Fruit fly (Drosophila melanogaster) whole organism, prepupa: Measurements from ENCODE around the gene mtDNA-helicase.
A peak's percentile ranks its signal among the peaks of the same experiment; 100 is the strongest.

Source experiments
- CG11294 ChIP-seq: fragments of 200-800 bp; sonication (Bioruptor generic); IDR thresholded peaks from 2 replicates; pipeline ENCODE4 v1.3.6; 2022; ENCODE audit warnings: missing biosample characterization, missing genetic modification characterization
- CG11762 ChIP-seq: fragments of 200-800 bp; sonication (Bioruptor generic); optimal IDR thresholded peaks from 3 replicates; lab custom pipeline; 2016; ENCODE audit warnings: missing biosample characterization, missing genetic modification characterization; ENCODE audit not compliant: insufficient read depth
- CG15336 ChIP-seq: fragments of 200-800 bp; sonication (Bioruptor generic); IDR thresholded peaks from 2 replicates; pipeline ENCODE4 v1.3.6; 2022; ENCODE audit warnings: missing biosample characterization, missing genetic modification characterization
- CG1621 ChIP-seq: fragments of 200-800 bp; sonication (Bioruptor generic); optimal IDR thresholded peaks from 3 replicates; lab custom pipeline; 2018; ENCODE audit warnings: missing biosample characterization, mild to moderate bottlenecking, missing genetic modification characterization
- CG3032 ChIP-seq: fragments of 200-800 bp; optimal IDR thresholded peaks from 2 replicates; lab custom pipeline; 2019; ENCODE audit warnings: missing biosample characterization, mild to moderate bottlenecking, missing genetic modification characterization, moderate library complexity
- CG31627 ChIP-seq: fragments of 200-800 bp; sonication (Bioruptor generic); optimal IDR thresholded peaks from 3 replicates; lab custom pipeline; 2016; ENCODE audit warnings: missing biosample characterization, missing genetic modification characterization
- CG3919 ChIP-seq: fragments of 200-800 bp; sonication (Bioruptor generic); optimal IDR thresholded peaks from 3 replicates; lab custom pipeline; 2016; ENCODE audit warnings: missing biosample characterization, missing genetic modification characterization
- CG4318 ChIP-seq: fragments of 200-800 bp; sonication (Bioruptor generic); optimal IDR thresholded peaks from 3 replicates; lab custom pipeline; 2017; ENCODE audit warnings: missing biosample characterization, mild to moderate bottlenecking, missing genetic modification characterization
- CG6163 ChIP-seq: fragments of 200-800 bp; sonication (Bioruptor generic); IDR thresholded peaks from 3 replicates; pipeline ENCODE4 v1.3.6; 2022; ENCODE audit warnings: missing biosample characterization, missing genetic modification characterization
- CG6808 ChIP-seq: fragments of 200-800 bp; sonication (Bioruptor generic); optimal IDR thresholded peaks from 3 replicates; lab custom pipeline; 2017; ENCODE audit warnings: missing biosample characterization, missing genetic modification characterization, mild to moderate bottlenecking, moderate library complexity, missing genetic modification reagents
- CG6854 ChIP-seq: fragments of 200-800 bp; sonication (Bioruptor generic); optimal IDR thresholded peaks from 2 replicates; lab custom pipeline; 2017; ENCODE audit warnings: missing biosample characterization, mild to moderate bottlenecking, missing genetic modification characterization
- CG7368 ChIP-seq: fragments of 200-800 bp; sonication (Bioruptor generic); optimal IDR thresholded peaks from 3 replicates; lab custom pipeline; 2016; ENCODE audit warnings: missing biosample characterization, missing genetic modification characterization
- CG8119 ChIP-seq: fragments of 200-800 bp; sonication (Bioruptor generic); IDR thresholded peaks from 3 replicates; pipeline ENCODE4 v1.3.6; 2022; ENCODE audit warnings: missing biosample characterization, missing genetic modification characterization
- CG8319 ChIP-seq: fragments of 200-800 bp; sonication (Bioruptor generic); optimal IDR thresholded peaks from 3 replicates; lab custom pipeline; 2016; ENCODE audit warnings: missing biosample characterization, missing genetic modification characterization
- Eip75B ChIP-seq: fragments of 200-800 bp; sonication (Bioruptor generic); optimal IDR thresholded peaks from 3 replicates; lab custom pipeline; 2016; ENCODE audit warnings: missing biosample characterization, missing genetic modification characterization
- Ets21C ChIP-seq: fragments of 200-800 bp; sonication (Bioruptor generic); optimal IDR thresholded peaks from 3 replicates; lab custom pipeline; 2016; ENCODE audit warnings: missing biosample characterization, missing genetic modification characterization
- Ets96B ChIP-seq: fragments of 200-800 bp; optimal IDR thresholded peaks from 2 replicates; lab custom pipeline; 2019; ENCODE audit warnings: missing biosample characterization, mild to moderate bottlenecking, missing genetic modification characterization, moderate library complexity
- Hr4 ChIP-seq: fragments of 200-800 bp; sonication (Bioruptor generic); optimal IDR thresholded peaks from 3 replicates; lab custom pipeline; 2016; ENCODE audit warnings: missing biosample characterization, missing genetic modification characterization
- Met ChIP-seq: fragments of 200-800 bp; sonication (Bioruptor generic); optimal IDR thresholded peaks from 3 replicates; lab custom pipeline; 2016; ENCODE audit warnings: missing biosample characterization, missing genetic modification characterization
- OdsH ChIP-seq: fragments of 200-800 bp; sonication (Bioruptor generic); optimal IDR thresholded peaks from 3 replicates; lab custom pipeline; 2016; ENCODE audit warnings: missing biosample characterization, missing genetic modification characterization
- Sox102F ChIP-seq: fragments of 200-800 bp; sonication (Bioruptor generic); optimal IDR thresholded peaks from 2 replicates; lab custom pipeline; 2016; ENCODE audit warnings: missing biosample characterization, mild to moderate bottlenecking, missing genetic modification characterization
- Sox14 ChIP-seq: fragments of 200-800 bp; sonication (Bioruptor generic); optimal IDR thresholded peaks from 3 replicates; lab custom pipeline; 2016; ENCODE audit warnings: missing biosample characterization, missing genetic modification characterization
- Sox15 ChIP-seq: fragments of 200-800 bp; sonication (Bioruptor generic); optimal IDR thresholded peaks from 3 replicates; lab custom pipeline; 2016; ENCODE audit warnings: missing biosample characterization, missing genetic modification characterization
- achi ChIP-seq: fragments of 200-800 bp; sonication (Bioruptor generic); optimal IDR thresholded peaks from 3 replicates; lab custom pipeline; 2016; ENCODE audit warnings: missing biosample characterization, missing genetic modification characterization
- dsx ChIP-seq: fragments of 200-800 bp; optimal IDR thresholded peaks from 3 replicates; lab custom pipeline; 2019; ENCODE audit warnings: missing biosample characterization, mild to moderate bottlenecking, missing genetic modification characterization, moderate library complexity; ENCODE audit not compliant: poor library complexity, severe bottlenecking
- esn ChIP-seq: fragments of 200-800 bp; sonication (Bioruptor generic); optimal IDR thresholded peaks from 2 replicates; lab custom pipeline; 2016; ENCODE audit warnings: missing biosample characterization, mild to moderate bottlenecking, missing genetic modification characterization, moderate library complexity
- fd59A ChIP-seq: fragments of 200-800 bp; sonication (Bioruptor generic); optimal IDR thresholded peaks from 2 replicates; lab custom pipeline; 2017; ENCODE audit warnings: missing biosample characterization, mild to moderate bottlenecking, missing genetic modification characterization, missing genetic modification reagents
- fkh ChIP-seq: fragments of 200-800 bp; sonication (Bioruptor generic); optimal IDR thresholded peaks from 3 replicates; lab custom pipeline; 2017; ENCODE audit warnings: missing biosample characterization, mild to moderate bottlenecking, missing genetic modification characterization, moderate library complexity
- lz ChIP-seq: fragments of 200-800 bp; sonication (Bioruptor generic); optimal IDR thresholded peaks from 3 replicates; lab custom pipeline; 2016; ENCODE audit warnings: missing biosample characterization, missing genetic modification characterization
- pdm3 ChIP-seq: fragments of 200-800 bp; sonication (Bioruptor generic); optimal IDR thresholded peaks from 3 replicates; lab custom pipeline; 2016; ENCODE audit warnings: missing biosample characterization, missing genetic modification characterization
- salr ChIP-seq, 2 experiments: fragments of 200-800 bp; sonication (Bioruptor generic); optimal IDR thresholded peaks; 3 replicates each; lab custom pipeline; 2016 to 2018; ENCODE audit warnings: missing biosample characterization in 2 of 2, missing genetic modification characterization in 2 of 2, mild to moderate bottlenecking in 1 of 2
- svp ChIP-seq: fragments of 200-800 bp; sonication (Bioruptor generic); peaks from one replicate; lab custom pipeline; 2016; ENCODE audit warnings: missing biosample characterization, missing genetic modification characterization
- topi ChIP-seq: fragments of 200-800 bp; sonication (Bioruptor generic); optimal IDR thresholded peaks from 3 replicates; lab custom pipeline; 2016; ENCODE audit warnings: missing biosample characterization, missing genetic modification characterization

Gene mtDNA-helicase

DNA sequence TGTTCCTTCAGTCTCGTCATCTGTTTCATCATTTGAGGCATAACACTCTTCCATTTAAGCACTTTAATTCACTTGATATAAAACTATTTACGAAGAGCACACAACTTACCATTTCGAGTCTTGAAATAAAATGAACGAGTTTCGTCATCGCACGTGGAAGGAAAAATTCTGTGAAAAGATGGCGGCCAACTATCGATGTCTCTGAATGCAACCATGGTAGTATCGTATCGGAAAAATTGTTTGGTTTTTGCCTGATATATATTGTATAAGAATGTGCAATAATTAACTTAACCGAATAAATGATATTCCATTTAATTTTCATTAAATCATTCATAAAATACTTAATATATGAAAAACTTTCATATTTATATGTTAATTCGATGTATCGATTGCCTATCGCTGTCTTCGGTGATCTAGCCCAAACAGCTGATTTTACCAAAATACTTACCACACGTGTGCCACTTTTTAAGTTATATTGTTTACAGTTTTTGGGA lies 1.7 kb upstream of the mtDNA-helicase start, which contains the start of gene Bka (continued):
- peak; percentile 1 for TF ChIP-seq Ets21C (GFP tag; lab: Kevin White, UChicago)

DNA sequence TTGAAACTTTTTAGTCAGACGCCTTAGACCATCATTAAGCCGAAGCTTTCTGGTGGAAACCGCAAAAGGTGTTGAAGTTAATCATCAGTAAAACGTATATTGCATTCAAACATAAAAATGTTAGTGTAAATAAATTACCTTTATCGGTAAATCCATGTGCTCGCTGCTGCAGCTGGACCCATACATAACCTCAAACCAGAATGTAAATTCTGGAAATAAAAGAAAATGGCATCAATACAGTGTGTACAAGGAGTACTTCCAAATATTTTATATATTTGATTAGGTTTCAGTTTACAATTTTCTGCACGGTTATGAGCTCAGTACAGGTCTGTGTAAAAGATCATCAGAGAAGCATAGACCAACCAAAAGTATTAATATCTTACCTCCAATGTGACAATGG lies 947 bp upstream of the mtDNA-helicase start:
- TF ChIP-seq CG7368 (no peak), CG4318 (GFP tag; lab: Kevin White, UChicago) (no peak), Sox14 (GFP tag; lab: Kevin White, UChicago) (no peak), CG6163 (GFP tag; lab: Robert Waterston, UW) (no peak), pdm3 (GFP tag; lab: Kevin White, UChicago) (no peak), CG3032 (tag; lab: Kevin White, UChicago) (no peak), achi (GFP tag; lab: Kevin White, UChicago) (no peak), fd59A (GFP tag; lab: Kevin White, UChicago) (no peak), Met (no peak)
- TF ChIP-seq, all 60 proteins: peak for 0

DNA sequence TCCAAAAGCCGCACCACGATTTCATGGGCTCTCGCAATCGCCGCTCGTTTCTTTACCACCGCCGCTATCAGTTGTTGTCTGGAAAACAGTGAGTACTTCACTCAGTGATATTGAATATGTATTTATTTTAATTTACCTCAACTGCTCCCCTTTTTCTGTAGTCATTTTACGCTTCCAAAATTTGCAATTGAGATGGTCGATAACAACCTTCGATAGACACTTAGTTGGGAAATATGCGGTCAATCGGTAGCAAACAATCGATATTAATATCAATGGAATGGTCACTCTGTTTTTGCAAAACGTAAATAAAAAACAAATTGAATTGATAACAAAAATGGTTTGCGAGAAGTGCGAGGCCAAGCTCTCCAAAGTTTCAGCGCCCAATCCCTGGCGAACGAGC lies 2.7 kb downstream of the mtDNA-helicase start, which contains the start of the genes CG34183 and CG4537:
TSS of gene CG34183 (minus strand) at position 197 of the 400 bp plus-strand sequence.
TSS of gene CG4537 (plus strand) at position 310 of the 400 bp plus-strand sequence.
- no peak for TF ChIP-seq topi (GFP tag; lab: Kevin White, UChicago)
- TF ChIP-seq esn (GFP tag; lab: Kevin White, UChicago), result peak; percentile 27
- peak; percentile 57 for TF ChIP-seq fkh (GFP tag; lab: Kevin White, UChicago)

DNA sequence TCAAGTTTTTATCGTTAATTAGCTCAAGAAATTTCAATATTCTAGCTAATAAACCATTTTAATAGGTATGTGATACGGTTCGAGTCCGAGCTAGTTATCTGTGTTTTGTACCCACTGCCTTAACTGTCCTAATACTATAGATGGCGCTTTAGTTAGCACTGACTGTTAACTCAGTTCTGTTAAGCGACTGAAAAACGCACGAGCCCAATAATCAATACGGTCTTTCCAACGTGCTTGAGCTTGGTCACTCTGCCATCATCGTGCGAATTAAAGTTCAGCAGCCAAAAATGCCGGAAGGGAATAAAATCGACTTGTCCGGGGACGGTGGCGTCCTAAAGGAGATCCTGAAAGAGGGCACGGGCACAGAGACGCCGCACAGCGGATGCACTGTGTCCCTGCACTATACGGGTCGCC lies 5.4 kb downstream of the mtDNA-helicase start, which contains the start of gene Fkbp59:
TSS of gene Fkbp59 (plus strand) at position 150 of the 414 bp plus-strand sequence.
- TF ChIP-seq CG6854 (GFP tag; lab: Kevin White, UChicago), result peak; percentile 13
- no peak for TF ChIP-seq CG31627 (GFP tag; lab: Kevin White, UChicago)
- peak; percentile 68 for TF ChIP-seq CG1621 (tag; lab: Kevin White, UChicago)
- no peak for TF ChIP-seq OdsH (GFP tag; lab: Kevin White, UChicago)
- peak; percentile 34 for TF ChIP-seq fkh (GFP tag; lab: Kevin White, UChicago)
- TF ChIP-seq, all 60 proteins: peak for 3

DNA sequence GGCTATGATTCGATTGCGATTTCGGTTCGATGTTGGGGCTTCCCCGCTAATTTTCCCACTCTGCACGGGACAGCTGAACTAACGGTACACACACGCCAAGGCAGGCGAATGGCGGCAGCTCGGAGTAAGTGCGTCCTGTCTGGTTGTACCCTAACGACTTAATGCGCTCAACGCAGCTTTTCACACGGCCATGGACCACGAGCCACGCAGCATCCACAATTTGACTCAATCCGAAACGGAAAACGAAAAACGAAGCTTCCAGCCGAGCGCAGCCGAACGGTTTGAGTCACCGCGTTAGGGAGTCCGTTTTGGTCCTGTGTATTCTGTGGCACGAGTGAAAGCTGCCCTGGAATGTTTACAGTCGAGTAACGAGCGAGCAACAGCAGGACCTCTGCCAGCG lies 7.2 kb downstream of the mtDNA-helicase start, which contains the start of gene nAChRalpha6:
TSS of gene nAChRalpha6 (minus strand) at position 165 of the 400 bp plus-strand sequence.
- TF ChIP-seq CG11294 (GFP tag; lab: Robert Waterston, UW), result no peak
- TF ChIP-seq Ets96B (tag; lab: Kevin White, UChicago), result no peak
- TF ChIP-seq Sox15 (GFP tag; lab: Kevin White, UChicago), result no peak
- TF ChIP-seq CG4318 (GFP tag; lab: Kevin White, UChicago), result no peak
- no peak for TF ChIP-seq dsx (GFP tag; lab: Kevin White, UChicago)
- no peak for TF ChIP-seq salr (GFP tag; optimal IDR thresholded peaks at IDR 0.05; lab: Kevin White, UChicago)

DNA sequence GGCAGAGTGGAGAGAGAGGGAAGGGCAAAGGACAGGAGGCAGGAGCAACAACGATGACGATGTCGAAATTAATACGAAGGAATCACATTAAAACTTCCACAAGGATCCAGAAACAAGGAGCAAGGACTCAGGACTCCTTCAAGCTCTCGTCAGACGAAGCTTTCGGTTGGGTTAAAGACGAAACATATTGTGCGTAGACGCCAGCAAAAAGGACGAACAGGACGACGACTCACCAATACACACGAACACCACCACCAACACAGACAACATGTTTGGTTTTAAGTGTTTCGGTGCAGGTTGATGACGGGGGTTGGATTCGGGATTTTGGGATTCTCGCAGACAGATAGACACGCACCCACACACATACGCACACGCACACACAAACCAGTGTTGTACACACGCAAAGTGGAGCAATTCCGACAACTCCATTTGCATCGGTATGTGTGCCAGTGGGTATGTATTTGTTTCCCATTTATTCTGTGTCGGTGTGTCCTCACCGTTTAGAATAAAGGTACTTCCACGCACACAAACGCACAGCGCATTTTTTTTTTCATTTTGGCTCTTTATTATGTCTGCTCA lies 10.8 kb downstream of the mtDNA-helicase start:
- TF ChIP-seq dsx (GFP tag; lab: Kevin White, UChicago) (no peak), CG15336 (GFP tag; lab: Robert Waterston, UW) (no peak), CG8319 (no peak), salr (GFP tag; optimal IDR thresholded peaks at IDR 0.05; lab: Kevin White, UChicago) (no peak), CG8119 (GFP tag; lab: Robert Waterston, UW) (no peak), Ets96B (tag; lab: Kevin White, UChicago) (no peak), CG1621 (tag; lab: Kevin White, UChicago) (no peak), CG3919 (GFP tag; lab: Kevin White, UChicago) (no peak), CG6808 (GFP tag; lab: Kevin White, UChicago) (no peak), Sox14 (GFP tag; lab: Kevin White, UChicago) (no peak), Sox102F (GFP tag; lab: Kevin White, UChicago) (no peak), lz (GFP tag; lab: Kevin White, UChicago) (no peak), Eip75B (GFP tag; lab: Kevin White, UChicago) (no peak), Hr4 (no peak), CG11762 (GFP tag; lab: Kevin White, UChicago) (no peak), svp (GFP tag; lab: Kevin White, UChicago) (no peak), Ets21C (GFP tag; lab: Kevin White, UChicago) (no peak)
- TF ChIP-seq, all 60 proteins: peak for 0
